Fruit fly (Drosophila melanogaster): ENCODE results near the gene esc.

DNA sequence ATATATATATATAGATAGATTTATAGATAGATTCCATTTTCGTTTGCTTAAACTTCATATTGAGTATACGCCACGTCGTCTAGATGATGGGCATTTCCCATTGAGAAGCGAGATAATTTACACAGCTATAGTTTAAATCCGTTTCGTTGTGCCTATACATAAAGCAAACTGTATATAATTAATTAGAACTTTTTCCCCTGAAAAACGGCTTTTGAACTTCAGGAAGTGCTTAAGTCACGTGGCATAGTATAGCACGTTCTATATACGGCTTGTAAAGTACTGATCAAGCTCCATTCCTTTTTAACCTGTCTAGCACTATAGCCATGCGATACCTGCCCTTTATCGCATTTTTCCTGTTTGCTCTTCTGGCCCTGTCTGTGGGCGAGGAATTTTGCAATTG, 10.4 kb upstream of the esc start, which contains the start of gene Sfp33A3:
- TF ChIP-seq tj (GFP tag; optimal IDR thresholded peaks at IDR 0.05): no peak
- no peak for TF ChIP-seq CG14711 (tag; optimal IDR thresholded peaks at IDR 0.05)
- no peak for TF ChIP-seq CG5204 (GFP tag; optimal IDR thresholded peaks at IDR 0.05)
- TF ChIP-seq toe (GFP tag; optimal IDR thresholded peaks at IDR 0.05): no peak
- TF ChIP-seq cnc (optimal IDR thresholded peaks at IDR 0.05): no peak
